Worm (Caenorhabditis elegans) whole organism, L4 larva: ENCODE data around the gene cubn-1.

Experiments used
- ama-1 ChIP-seq: fragments of 150-350 bp; optimal IDR thresholded peaks from 2 replicates; lab custom pipeline; 2014; ENCODE audit warnings: inconsistent platforms, mixed read lengths
- ceh-28 ChIP-seq: fragments of 150-350 bp; optimal IDR thresholded peaks from 2 replicates; lab custom pipeline; 2014; ENCODE audit warnings: missing biosample characterization, missing genetic modification reagents, missing genetic modification characterization
- dpl-1 ChIP-seq: fragments of 150-350 bp; optimal IDR thresholded peaks from 2 replicates; lab custom pipeline; 2014; ENCODE audit warnings: missing biosample characterization, missing genetic modification reagents, missing genetic modification characterization
- mep-1 ChIP-seq: fragments of 150-350 bp; sonication (generic microtip); optimal IDR thresholded peaks from 3 replicates; lab custom pipeline; 2014; ENCODE audit warnings: missing biosample characterization, missing genetic modification characterization
- nhr-237 ChIP-seq: sonication (generic microtip); optimal IDR thresholded peaks from 2 replicates; lab custom pipeline; 2017; ENCODE audit warnings: missing biosample characterization, missing genetic modification characterization
- nhr-25 ChIP-seq: sonication (generic microtip); optimal IDR thresholded peaks from 2 replicates; lab custom pipeline; 2017; ENCODE audit warnings: missing genetic modification characterization, mild to moderate bottlenecking, missing compliant biosample characterization, antibody characterized with exemption, moderate library complexity, borderline replicate concordance; ENCODE audit not compliant: insufficient read depth
- nhr-76 ChIP-seq: fragments of 150-350 bp; optimal IDR thresholded peaks from 2 replicates; lab custom pipeline; 2014; ENCODE audit warnings: missing biosample characterization, missing genetic modification characterization
- unc-130 ChIP-seq: sonication (generic microtip); optimal IDR thresholded peaks from 2 replicates; lab custom pipeline; 2016; ENCODE audit warnings: missing genetic modification reagents, missing genetic modification characterization, missing compliant biosample characterization
- ztf-11 ChIP-seq: fragments of 150-350 bp; optimal IDR thresholded peaks from 2 replicates; lab custom pipeline; 2014; ENCODE audit warnings: missing biosample characterization, missing genetic modification characterization

DNA sequence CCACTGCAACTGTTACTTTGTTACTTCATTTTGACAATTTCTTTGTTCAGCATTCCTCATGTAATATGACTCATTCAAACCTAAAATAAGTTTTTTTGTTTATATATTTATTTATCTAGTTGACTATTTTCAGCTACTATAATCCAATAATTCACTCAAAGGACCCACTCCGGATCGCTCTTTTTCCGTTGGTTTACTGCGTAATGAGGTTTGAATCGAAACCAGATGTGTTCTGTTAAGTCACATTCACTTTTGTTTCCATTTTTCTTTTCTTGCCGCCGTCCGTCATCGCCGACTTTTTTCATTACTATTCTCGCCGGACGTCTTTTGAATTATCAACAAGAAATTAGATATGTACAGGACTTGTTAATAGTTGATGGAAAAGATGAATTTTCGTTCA is 52.3 kb downstream of the cubn-1 start:
- TF ChIP-seq nhr-25 (no peak), ztf-11 (tag; lab: Kevin White, UChicago) (no peak), ceh-28 (tag; lab: Kevin White, UChicago) (no peak), dpl-1 (GFP tag; lab: Kevin White, UChicago) (no peak), unc-130 (GFP tag; lab: Kevin White, UChicago) (no peak), nhr-237 (tag; lab: Kevin White, UChicago) (no peak), mep-1 (tag; lab: Kevin White, UChicago) (no peak), nhr-76 (no peak), ama-1 (lab: Kevin White, UChicago) (no peak)
